Fruit fly (Drosophila melanogaster) whole organism, prepupa: ENCODE results near the gene nub.

Experiments used
- Blimp-1 ChIP-seq: fragments of 200-800 bp; sonication (Bioruptor generic); optimal IDR thresholded peaks from 3 replicates; lab custom pipeline; 2017; ENCODE audit warnings: missing biosample characterization, missing genetic modification characterization, mild to moderate bottlenecking, moderate library complexity, missing genetic modification reagents
- CG10631 ChIP-seq: fragments of 200-800 bp; sonication (Bioruptor generic); optimal IDR thresholded peaks from 2 replicates; lab custom pipeline; 2016; ENCODE audit warnings: missing biosample characterization, missing genetic modification characterization
- CG10669 ChIP-seq: fragments of 200-800 bp; sonication (Bioruptor generic); optimal IDR thresholded peaks from 3 replicates; lab custom pipeline; 2018; ENCODE audit warnings: missing biosample characterization, mild to moderate bottlenecking, missing genetic modification characterization, moderate library complexity
- CG11294 ChIP-seq: fragments of 200-800 bp; sonication (Bioruptor generic); IDR thresholded peaks from 2 replicates; pipeline ENCODE4 v1.3.6; 2022; ENCODE audit warnings: missing biosample characterization, missing genetic modification characterization
- CG11762 ChIP-seq: fragments of 200-800 bp; sonication (Bioruptor generic); optimal IDR thresholded peaks from 3 replicates; lab custom pipeline; 2016; ENCODE audit warnings: missing biosample characterization, missing genetic modification characterization; ENCODE audit not compliant: insufficient read depth
- CG11902 ChIP-seq: fragments of 200-800 bp; sonication (Bioruptor generic); optimal IDR thresholded peaks from 3 replicates; lab custom pipeline; 2016; ENCODE audit warnings: missing biosample characterization, missing genetic modification characterization
- CG15336 ChIP-seq: fragments of 200-800 bp; sonication (Bioruptor generic); IDR thresholded peaks from 2 replicates; pipeline ENCODE4 v1.3.6; 2022; ENCODE audit warnings: missing biosample characterization, missing genetic modification characterization
- CG1621 ChIP-seq: fragments of 200-800 bp; sonication (Bioruptor generic); optimal IDR thresholded peaks from 3 replicates; lab custom pipeline; 2018; ENCODE audit warnings: missing biosample characterization, mild to moderate bottlenecking, missing genetic modification characterization
- CG3032 ChIP-seq: fragments of 200-800 bp; optimal IDR thresholded peaks from 2 replicates; lab custom pipeline; 2019; ENCODE audit warnings: missing biosample characterization, mild to moderate bottlenecking, missing genetic modification characterization, moderate library complexity
- CG31627 ChIP-seq: fragments of 200-800 bp; sonication (Bioruptor generic); optimal IDR thresholded peaks from 3 replicates; lab custom pipeline; 2016; ENCODE audit warnings: missing biosample characterization, missing genetic modification characterization
- CG34406 ChIP-seq: fragments of 200-800 bp; sonication (Bioruptor generic); optimal IDR thresholded peaks from 3 replicates; lab custom pipeline; 2016; ENCODE audit warnings: missing biosample characterization, missing genetic modification characterization
- CG3919 ChIP-seq: fragments of 200-800 bp; sonication (Bioruptor generic); optimal IDR thresholded peaks from 3 replicates; lab custom pipeline; 2016; ENCODE audit warnings: missing biosample characterization, missing genetic modification characterization
- CG6163 ChIP-seq: fragments of 200-800 bp; sonication (Bioruptor generic); IDR thresholded peaks from 3 replicates; pipeline ENCODE4 v1.3.6; 2022; ENCODE audit warnings: missing biosample characterization, missing genetic modification characterization
- CG6792 ChIP-seq: fragments of 200-800 bp; sonication (Bioruptor generic); optimal IDR thresholded peaks from 3 replicates; lab custom pipeline; 2016; ENCODE audit warnings: missing biosample characterization, missing genetic modification characterization
- CG6808 ChIP-seq: fragments of 200-800 bp; sonication (Bioruptor generic); optimal IDR thresholded peaks from 3 replicates; lab custom pipeline; 2017; ENCODE audit warnings: missing biosample characterization, missing genetic modification characterization, mild to moderate bottlenecking, moderate library complexity, missing genetic modification reagents
- CG6854 ChIP-seq: fragments of 200-800 bp; sonication (Bioruptor generic); optimal IDR thresholded peaks from 2 replicates; lab custom pipeline; 2017; ENCODE audit warnings: missing biosample characterization, mild to moderate bottlenecking, missing genetic modification characterization
- CG7368 ChIP-seq: fragments of 200-800 bp; sonication (Bioruptor generic); optimal IDR thresholded peaks from 3 replicates; lab custom pipeline; 2016; ENCODE audit warnings: missing biosample characterization, missing genetic modification characterization
- CG8119 ChIP-seq: fragments of 200-800 bp; sonication (Bioruptor generic); IDR thresholded peaks from 3 replicates; pipeline ENCODE4 v1.3.6; 2022; ENCODE audit warnings: missing biosample characterization, missing genetic modification characterization
- CG8632 ChIP-seq: fragments of 200-800 bp; sonication (Bioruptor generic); optimal IDR thresholded peaks from 3 replicates; lab custom pipeline; 2016; ENCODE audit warnings: missing biosample characterization, missing genetic modification characterization
- CG9139 ChIP-seq: fragments of 200-800 bp; sonication (Bioruptor generic); optimal IDR thresholded peaks from 3 replicates; lab custom pipeline; 2017; ENCODE audit warnings: missing biosample characterization, mild to moderate bottlenecking, missing genetic modification characterization
- Eip78C ChIP-seq: fragments of 200-800 bp; sonication (Bioruptor generic); peaks from one replicate; lab custom pipeline; 2016; ENCODE audit warnings: missing biosample characterization, missing genetic modification characterization
- Eip93F ChIP-seq: fragments of 200-800 bp; sonication (Bioruptor generic); optimal IDR thresholded peaks from 2 replicates; lab custom pipeline; 2016; ENCODE audit warnings: missing biosample characterization, mild to moderate bottlenecking, missing genetic modification characterization
- Ets21C ChIP-seq: fragments of 200-800 bp; sonication (Bioruptor generic); optimal IDR thresholded peaks from 3 replicates; lab custom pipeline; 2016; ENCODE audit warnings: missing biosample characterization, missing genetic modification characterization
- Ets96B ChIP-seq: fragments of 200-800 bp; optimal IDR thresholded peaks from 2 replicates; lab custom pipeline; 2019; ENCODE audit warnings: missing biosample characterization, mild to moderate bottlenecking, missing genetic modification characterization, moderate library complexity
- Gug ChIP-seq: fragments of 200-800 bp; sonication (Bioruptor generic); IDR thresholded peaks from 2 replicates; pipeline ENCODE4 v1.3.6; 2022; ENCODE audit warnings: missing biosample characterization, missing genetic modification characterization
- Hr39 ChIP-seq: fragments of 200-800 bp; sonication (Bioruptor generic); optimal IDR thresholded peaks from 2 replicates; lab custom pipeline; 2016; ENCODE audit warnings: missing biosample characterization, missing genetic modification characterization
- Hr4 ChIP-seq: fragments of 200-800 bp; sonication (Bioruptor generic); optimal IDR thresholded peaks from 3 replicates; lab custom pipeline; 2016; ENCODE audit warnings: missing biosample characterization, missing genetic modification characterization
- Lpt ChIP-seq: fragments of 200-800 bp; sonication (Bioruptor generic); optimal IDR thresholded peaks from 3 replicates; lab custom pipeline; 2016; ENCODE audit warnings: missing biosample characterization, missing genetic modification characterization
- Met ChIP-seq: fragments of 200-800 bp; sonication (Bioruptor generic); optimal IDR thresholded peaks from 3 replicates; lab custom pipeline; 2016; ENCODE audit warnings: missing biosample characterization, missing genetic modification characterization
- OdsH ChIP-seq: fragments of 200-800 bp; sonication (Bioruptor generic); optimal IDR thresholded peaks from 3 replicates; lab custom pipeline; 2016; ENCODE audit warnings: missing biosample characterization, missing genetic modification characterization
- Smox ChIP-seq: fragments of 200-800 bp; sonication (Bioruptor generic); optimal IDR thresholded peaks from 3 replicates; lab custom pipeline; 2016; ENCODE audit warnings: missing biosample characterization, missing genetic modification characterization
- Sox102F ChIP-seq: fragments of 200-800 bp; sonication (Bioruptor generic); optimal IDR thresholded peaks from 2 replicates; lab custom pipeline; 2016; ENCODE audit warnings: missing biosample characterization, mild to moderate bottlenecking, missing genetic modification characterization
- Sox14 ChIP-seq: fragments of 200-800 bp; sonication (Bioruptor generic); optimal IDR thresholded peaks from 3 replicates; lab custom pipeline; 2016; ENCODE audit warnings: missing biosample characterization, missing genetic modification characterization
- Sox15 ChIP-seq: fragments of 200-800 bp; sonication (Bioruptor generic); optimal IDR thresholded peaks from 3 replicates; lab custom pipeline; 2016; ENCODE audit warnings: missing biosample characterization, missing genetic modification characterization
- achi ChIP-seq: fragments of 200-800 bp; sonication (Bioruptor generic); optimal IDR thresholded peaks from 3 replicates; lab custom pipeline; 2016; ENCODE audit warnings: missing biosample characterization, missing genetic modification characterization
- acj6 ChIP-seq: fragments of 200-800 bp; sonication (Bioruptor generic); optimal IDR thresholded peaks from 3 replicates; lab custom pipeline; 2016; ENCODE audit warnings: missing biosample characterization, missing genetic modification characterization
- cyc ChIP-seq: fragments of 200-800 bp; sonication (Bioruptor generic); optimal IDR thresholded peaks from 3 replicates; lab custom pipeline; 2016; ENCODE audit warnings: missing biosample characterization, missing genetic modification characterization
- dac ChIP-seq: fragments of 200-800 bp; sonication (Bioruptor generic); optimal IDR thresholded peaks from 2 replicates; lab custom pipeline; 2017; ENCODE audit warnings: missing biosample characterization, mild to moderate bottlenecking, missing genetic modification characterization
- eg ChIP-seq: fragments of 200-800 bp; sonication (Bioruptor generic); IDR thresholded peaks from 3 replicates; pipeline ENCODE4 v1.3.6; 2022; ENCODE audit warnings: missing biosample characterization, missing genetic modification characterization
- esn ChIP-seq: fragments of 200-800 bp; sonication (Bioruptor generic); optimal IDR thresholded peaks from 2 replicates; lab custom pipeline; 2016; ENCODE audit warnings: missing biosample characterization, mild to moderate bottlenecking, missing genetic modification characterization, moderate library complexity
- fd59A ChIP-seq: fragments of 200-800 bp; sonication (Bioruptor generic); optimal IDR thresholded peaks from 2 replicates; lab custom pipeline; 2017; ENCODE audit warnings: missing biosample characterization, mild to moderate bottlenecking, missing genetic modification characterization, missing genetic modification reagents
- fkh ChIP-seq: fragments of 200-800 bp; sonication (Bioruptor generic); optimal IDR thresholded peaks from 3 replicates; lab custom pipeline; 2017; ENCODE audit warnings: missing biosample characterization, mild to moderate bottlenecking, missing genetic modification characterization, moderate library complexity
- pdm3 ChIP-seq: fragments of 200-800 bp; sonication (Bioruptor generic); optimal IDR thresholded peaks from 3 replicates; lab custom pipeline; 2016; ENCODE audit warnings: missing biosample characterization, missing genetic modification characterization
- salr ChIP-seq, 2 experiments: fragments of 200-800 bp; sonication (Bioruptor generic); optimal IDR thresholded peaks; 3 replicates each; lab custom pipeline; 2016 to 2018; ENCODE audit warnings: missing biosample characterization in 2 of 2, missing genetic modification characterization in 2 of 2, mild to moderate bottlenecking in 1 of 2
- spab ChIP-seq: fragments of 200-800 bp; sonication (Bioruptor generic); optimal IDR thresholded peaks from 2 replicates; lab custom pipeline; 2017; ENCODE audit warnings: missing biosample characterization, mild to moderate bottlenecking, missing genetic modification characterization, missing genetic modification reagents
- ss ChIP-seq, 2 experiments: fragments of 200-800 bp; sonication (Bioruptor generic); optimal IDR thresholded peaks; 2 replicates in 1 of 2; 3 replicates in 1 of 2; lab custom pipeline; 2017 to 2018; ENCODE audit warnings: mild to moderate bottlenecking in 2 of 2, missing biosample characterization in 2 of 2, missing genetic modification characterization in 2 of 2, moderate library complexity in 1 of 2
- svp ChIP-seq: fragments of 200-800 bp; sonication (Bioruptor generic); peaks from one replicate; lab custom pipeline; 2016; ENCODE audit warnings: missing biosample characterization, missing genetic modification characterization
- topi ChIP-seq: fragments of 200-800 bp; sonication (Bioruptor generic); optimal IDR thresholded peaks from 3 replicates; lab custom pipeline; 2016; ENCODE audit warnings: missing biosample characterization, missing genetic modification characterization
- vri ChIP-seq: fragments of 200-800 bp; sonication (Bioruptor generic); optimal IDR thresholded peaks from 3 replicates; lab custom pipeline; 2016; ENCODE audit warnings: missing biosample characterization, mild to moderate bottlenecking, missing genetic modification characterization

Gene nub

DNA sequence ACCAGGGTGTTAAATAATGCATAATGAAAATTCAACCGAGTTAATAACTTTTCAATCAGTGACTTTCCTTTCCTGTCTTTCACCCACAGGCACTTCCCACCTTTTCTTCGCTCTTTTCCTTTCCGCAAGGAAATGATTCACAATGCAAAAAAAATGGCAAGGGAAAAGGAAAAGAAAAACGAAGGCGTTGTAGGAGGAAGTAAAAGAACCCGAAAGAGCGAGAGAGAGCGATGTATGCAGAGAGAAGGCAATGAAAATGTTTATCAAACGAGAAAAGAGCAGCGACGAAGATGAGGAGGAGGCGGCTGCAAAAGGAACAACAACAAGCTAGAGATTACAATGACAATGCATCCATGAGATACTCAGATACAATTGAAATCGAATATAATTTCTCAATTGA is 43.6 kb upstream of the nub start (continued):
- TF ChIP-seq CG7368 (GFP tag; lab: Kevin White, UChicago) (no peak), eg (GFP tag; lab: Robert Waterston, UW) (no peak; the same call in 2 of the 3 replicates), CG11902 (GFP tag; lab: Kevin White, UChicago) (no peak), spab (GFP tag; lab: Kevin White, UChicago) (peak; percentile 4)

DNA sequence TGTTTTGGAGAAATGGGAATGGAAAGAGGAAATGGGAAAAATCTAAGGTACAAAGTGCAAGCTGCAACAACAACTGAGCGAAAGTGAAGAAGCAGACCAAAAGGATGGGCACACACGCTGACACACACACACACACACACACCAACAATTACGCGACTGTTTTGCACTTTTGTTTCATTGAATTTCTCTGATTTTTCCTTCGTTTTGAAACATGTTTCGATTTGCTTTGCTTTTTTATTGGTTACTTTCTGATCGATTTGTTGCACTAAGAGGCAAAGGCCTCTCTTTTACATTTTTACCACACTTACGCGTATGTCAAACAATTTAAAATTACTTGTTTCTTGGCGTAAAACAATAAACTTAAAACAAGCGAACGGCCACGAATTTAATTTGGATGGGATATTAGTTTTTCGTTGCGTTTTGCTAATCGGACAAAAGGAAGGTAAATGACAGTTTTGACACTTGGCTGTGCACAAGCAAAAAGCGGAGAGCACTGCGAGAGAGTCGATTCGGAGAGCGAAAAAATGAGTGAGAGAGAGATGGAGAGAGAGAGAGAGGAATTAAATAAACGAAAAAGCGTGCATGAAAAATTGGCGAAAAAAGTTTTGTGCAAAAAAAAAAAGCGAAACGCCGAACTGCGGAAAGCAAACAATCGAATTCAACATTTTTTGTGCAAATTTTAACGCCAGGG is 41.9 kb upstream of the nub start:
- TF ChIP-seq CG6808 (GFP tag; lab: Kevin White, UChicago) (peak; percentile 57), CG1621 (tag; lab: Kevin White, UChicago) (no peak), CG11902 (GFP tag; lab: Kevin White, UChicago) (no peak), CG31627 (GFP tag; lab: Kevin White, UChicago) (no peak), CG3032 (tag; lab: Kevin White, UChicago) (no peak), CG6163 (GFP tag; lab: Robert Waterston, UW) (peak; percentile 57), CG9139 (GFP tag; lab: Kevin White, UChicago) (peak; percentile 18), CG11294 (GFP tag; lab: Robert Waterston, UW) (no peak), Sox14 (GFP tag; lab: Kevin White, UChicago) (no peak), Ets21C (GFP tag; lab: Kevin White, UChicago) (no peak), CG3919 (peak; percentile 17), vri (no peak), esn (peak; percentile 3), CG11762 (GFP tag; lab: Kevin White, UChicago) (no peak), achi (GFP tag; lab: Kevin White, UChicago) (peak; percentile 80), Sox102F (GFP tag; lab: Kevin White, UChicago) (peak; percentile 16), Hr39 (no peak), CG6854 (no peak), Blimp-1 (no peak), Gug (no peak), CG34406 (GFP tag; lab: Kevin White, UChicago) (no peak), Sox15 (GFP tag; lab: Kevin White, UChicago) (no peak), Eip78C (peak; percentile 55), CG10631 (no peak), fkh (GFP tag; lab: Kevin White, UChicago) (no peak), CG15336 (GFP tag; lab: Robert Waterston, UW) (peak; percentile 53), CG10669 (GFP tag; lab: Kevin White, UChicago) (no peak), OdsH (no peak), Ets96B (tag; lab: Kevin White, UChicago) (no peak), eg (GFP tag; lab: Robert Waterston, UW) (peak; percentile 26; the same call in 2 of the 3 replicates), Lpt (GFP tag; lab: Kevin White, UChicago) (peak; percentile 32), cyc (GFP tag; lab: Kevin White, UChicago) (no peak), ss (GFP tag; optimal IDR thresholded peaks at IDR 0.05; lab: Kevin White, UChicago) (peak in 1 of 2 experiments; percentile 25), Smox (GFP tag; lab: Kevin White, UChicago) (no peak), Eip93F (no peak), fd59A (GFP tag; lab: Kevin White, UChicago) (no peak), Met (no peak), dac (GFP tag; lab: Kevin White, UChicago) (no peak), CG8632 (no peak), Hr4 (GFP tag; lab: Kevin White, UChicago) (no peak), topi (no peak), salr (GFP tag; optimal IDR thresholded peaks at IDR 0.05; lab: Kevin White, UChicago) (peak in 1 of 2 experiments; percentile 30), svp (no peak), CG6792 (GFP tag; lab: Kevin White, UChicago) (no peak), acj6 (no peak), spab (GFP tag; lab: Kevin White, UChicago) (no peak), pdm3 (GFP tag; lab: Kevin White, UChicago) (no peak), CG8119 (GFP tag; lab: Robert Waterston, UW) (peak; percentile 52; the same call in 2 of the 3 replicates)
